Fruit fly (Drosophila melanogaster) whole organism, pupa: ENCODE data around the gene Utx.

Source experiments
- CG14655 ChIP-seq: fragments of 200-800 bp; sonication (Bioruptor generic); optimal IDR thresholded peaks from 3 replicates; lab custom pipeline; 2017; ENCODE audit warnings: mild to moderate bottlenecking, missing biosample characterization, missing genetic modification reagents, missing genetic modification characterization
- CG15710 ChIP-seq: fragments of 200-800 bp; sonication (Bioruptor generic); optimal IDR thresholded peaks from 2 replicates; lab custom pipeline; 2018; ENCODE audit warnings: missing biosample characterization, mild to moderate bottlenecking, missing genetic modification characterization, moderate library complexity
- CG32121 ChIP-seq: fragments of 200-800 bp; sonication (Bioruptor generic); IDR thresholded peaks from 2 replicates; pipeline ENCODE4 v1.3.6; 2022; ENCODE audit warnings: missing biosample characterization, missing genetic modification characterization
- CG34367 ChIP-seq: fragments of 200-800 bp; sonication (Bioruptor generic); optimal IDR thresholded peaks from 2 replicates; lab custom pipeline; 2018; ENCODE audit warnings: missing biosample characterization, mild to moderate bottlenecking, missing genetic modification characterization
- CG4496 ChIP-seq: fragments of 200-800 bp; sonication (Bioruptor generic); IDR thresholded peaks from 3 replicates; pipeline ENCODE4 v1.3.6; 2022; ENCODE audit warnings: missing biosample characterization, missing genetic modification characterization
- EcR ChIP-seq: fragments of 200-800 bp; sonication (Bioruptor generic); optimal IDR thresholded peaks from 3 replicates; lab custom pipeline; 2019; ENCODE audit warnings: missing biosample characterization, missing genetic modification characterization, mild to moderate bottlenecking, moderate library complexity, missing genetic modification reagents
- Pif1A ChIP-seq: fragments of 200-800 bp; sonication (Bioruptor generic); optimal IDR thresholded peaks from 3 replicates; lab custom pipeline; 2016; ENCODE audit warnings: missing biosample characterization, missing genetic modification characterization
- Snoo ChIP-seq: fragments of 200-800 bp; sonication (Bioruptor generic); optimal IDR thresholded peaks from 3 replicates; lab custom pipeline; 2017; ENCODE audit warnings: missing biosample characterization, mild to moderate bottlenecking, missing genetic modification characterization, inconsistent platforms

- TF ChIP-seq Pif1A, result no peak
- TF ChIP-seq Snoo (tag; lab: Kevin White, UChicago), result no peak
- TF ChIP-seq CG15710 (tag; lab: Kevin White, UChicago), result no peak
- no peak for TF ChIP-seq EcR
- TF ChIP-seq CG32121, result no peak
- TF ChIP-seq CG14655 (GFP tag; lab: Kevin White, UChicago), result no peak
- no peak for TF ChIP-seq CG4496 (GFP tag; lab: Robert Waterston, UW)
- no peak for TF ChIP-seq CG34367 (tag; lab: Kevin White, UChicago)
Measured at dm6 chr2L:10310614-10311382, 32.2 kb upstream of the Utx start, which contains the start of gene Cdk5alpha.
